Fruit fly (Drosophila melanogaster) whole organism, embryonic: ENCODE measurements around the gene CG4218.

ENCODE experiments used
- Adf1 ChIP-seq: fragments of 200-800 bp; sonication (Bioruptor generic); IDR thresholded peaks from 2 replicates; pipeline ENCODE4 v1.3.6; 2022; ENCODE audit warnings: missing biosample characterization, missing genetic modification characterization
- Awh ChIP-seq: fragments of 200-800 bp; sonication (Bioruptor generic); IDR thresholded peaks from 2 replicates; pipeline ENCODE4, ENCODE4 v1.3.6; 2022; ENCODE audit warnings: missing biosample characterization, missing genetic modification characterization
- BEAF-32 ChIP-seq: fragments of 200-800 bp; sonication (Bioruptor generic); optimal IDR thresholded peaks from 3 replicates; lab custom pipeline; 2017; ENCODE audit warnings: missing biosample characterization, missing genetic modification characterization, mild to moderate bottlenecking, moderate library complexity, missing genetic modification reagents
- Bgb ChIP-seq: fragments of 200-800 bp; sonication (Bioruptor generic); IDR thresholded peaks from 2 replicates; pipeline ENCODE4 v1.3.6; 2022; ENCODE audit warnings: missing biosample characterization, missing genetic modification characterization; ENCODE audit not compliant: partially characterized antibody
- CG10565 ChIP-seq: fragments of 200-800 bp; sonication (Bioruptor generic); optimal IDR thresholded peaks from 3 replicates; lab custom pipeline; 2016; ENCODE audit warnings: missing biosample characterization, mild to moderate bottlenecking, missing genetic modification characterization
- CG11398 ChIP-seq: fragments of 200-800 bp; sonication (Bioruptor generic); optimal IDR thresholded peaks from 2 replicates; lab custom pipeline; 2016; ENCODE audit warnings: missing biosample characterization, missing genetic modification characterization
- CG12744 ChIP-seq: fragments of 200-800 bp; sonication (Bioruptor generic); optimal IDR thresholded peaks from 2 replicates; lab custom pipeline; 2016; ENCODE audit warnings: missing biosample characterization, missing genetic modification characterization
- CG14710 ChIP-seq: fragments of 200-800 bp; sonication (Bioruptor generic); optimal IDR thresholded peaks from 3 replicates; lab custom pipeline; 2019; ENCODE audit warnings: missing biosample characterization, mild to moderate bottlenecking, missing genetic modification characterization, moderate library complexity
- CG14860 ChIP-seq: fragments of 200-800 bp; sonication (Bioruptor generic); IDR thresholded peaks from 3 replicates; pipeline ENCODE4 v1.3.6; 2022; ENCODE audit warnings: missing biosample characterization, missing genetic modification characterization; ENCODE audit not compliant: partially characterized antibody
- CG18619 ChIP-seq: fragments of 200-800 bp; sonication (Bioruptor generic); optimal IDR thresholded peaks from 3 replicates; lab custom pipeline; 2017; ENCODE audit warnings: missing biosample characterization, mild to moderate bottlenecking, missing genetic modification characterization
- CG32532 ChIP-seq: fragments of 200-800 bp; sonication (Bioruptor generic); IDR thresholded peaks from 2 replicates; pipeline ENCODE4 v1.3.6; 2022; ENCODE audit warnings: missing biosample characterization, missing genetic modification characterization
- CG32767 ChIP-seq: fragments of 200-800 bp; sonication (Bioruptor generic); IDR thresholded peaks from 2 replicates; pipeline ENCODE4 v1.3.6; 2022; ENCODE audit warnings: missing biosample characterization, missing genetic modification characterization
- CG32772 ChIP-seq: fragments of 200-800 bp; sonication (Bioruptor generic); IDR thresholded peaks from 2 replicates; pipeline ENCODE4 v1.3.6; 2022; ENCODE audit warnings: missing biosample characterization, missing genetic modification characterization
- CG4328 ChIP-seq: fragments of 200-800 bp; sonication (Bioruptor generic); optimal IDR thresholded peaks from 3 replicates; lab custom pipeline; 2017; ENCODE audit warnings: missing biosample characterization, missing genetic modification reagents, missing genetic modification characterization
- CG4404 ChIP-seq: fragments of 200-800 bp; sonication (Bioruptor generic); IDR thresholded peaks from 2 replicates; pipeline ENCODE4 v1.3.6; 2022; ENCODE audit warnings: missing biosample characterization, missing genetic modification characterization
- CG4617 ChIP-seq: fragments of 200-800 bp; sonication (Bioruptor generic); optimal IDR thresholded peaks from 3 replicates; lab custom pipeline; 2016; ENCODE audit warnings: missing biosample characterization, missing genetic modification characterization, borderline replicate concordance
- CG5245 ChIP-seq: fragments of 200-800 bp; sonication (Bioruptor generic); optimal IDR thresholded peaks from 3 replicates; lab custom pipeline; 2016; ENCODE audit warnings: missing biosample characterization, missing genetic modification characterization
- CG7556 ChIP-seq: fragments of 200-800 bp; sonication (Bioruptor generic); optimal IDR thresholded peaks from 2 replicates; lab custom pipeline; 2017; ENCODE audit warnings: missing biosample characterization, mild to moderate bottlenecking, missing genetic modification characterization
- CG8089 ChIP-seq: fragments of 200-800 bp; sonication (Bioruptor generic); optimal IDR thresholded peaks from 3 replicates; lab custom pipeline; 2016; ENCODE audit warnings: missing biosample characterization, missing genetic modification characterization
- CG8290 ChIP-seq, 3 experiments: fragments of 200-800 bp; sonication (Bioruptor generic); optimal IDR thresholded peaks; 2 replicates each; lab custom pipeline; 2016 to 2019; ENCODE audit warnings: missing biosample characterization in 3 of 3, missing genetic modification characterization in 3 of 3, mild to moderate bottlenecking in 2 of 3, moderate library complexity in 1 of 3
- CG8924 ChIP-seq: fragments of 200-800 bp; optimal IDR thresholded peaks from 3 replicates; lab custom pipeline; 2019; ENCODE audit warnings: missing biosample characterization, mild to moderate bottlenecking, missing genetic modification characterization, moderate library complexity
- CG9876 ChIP-seq: fragments of 200-800 bp; sonication (Bioruptor generic); optimal IDR thresholded peaks from 2 replicates; lab custom pipeline; 2016; ENCODE audit warnings: missing biosample characterization, missing genetic modification characterization
- CHES-1-like ChIP-seq: fragments of 200-800 bp; sonication (Bioruptor generic); optimal IDR thresholded peaks from 2 replicates; lab custom pipeline; 2016; ENCODE audit warnings: missing biosample characterization, missing genetic modification characterization
- D19A ChIP-seq: fragments of 200-800 bp; optimal IDR thresholded peaks from 3 replicates; lab custom pipeline; 2019; ENCODE audit warnings: missing biosample characterization, mild to moderate bottlenecking, missing genetic modification characterization, moderate library complexity
- D19B ChIP-seq: fragments of 200-800 bp; sonication (Bioruptor generic); optimal IDR thresholded peaks from 2 replicates; lab custom pipeline; 2017; ENCODE audit warnings: missing biosample characterization, mild to moderate bottlenecking, missing genetic modification characterization
- Doc2 ChIP-seq: fragments of 200-800 bp; sonication (Bioruptor generic); IDR thresholded peaks from 2 replicates; pipeline ENCODE4 v1.3.6; 2022; ENCODE audit warnings: missing biosample characterization, missing genetic modification characterization
- H2.0 ChIP-seq: fragments of 200-800 bp; sonication (Bioruptor generic); IDR thresholded peaks from 2 replicates; pipeline ENCODE4 v1.3.6; 2022; ENCODE audit warnings: missing biosample characterization, missing genetic modification characterization
- HHEX ChIP-seq: fragments of 200-800 bp; sonication (Bioruptor generic); optimal IDR thresholded peaks from 3 replicates; lab custom pipeline; 2017; ENCODE audit warnings: missing biosample characterization, mild to moderate bottlenecking, missing genetic modification characterization, missing genetic modification reagents
- Jarid2 ChIP-seq: fragments of 200-800 bp; sonication (Bioruptor generic); optimal IDR thresholded peaks from 3 replicates; lab custom pipeline; 2017; ENCODE audit warnings: mild to moderate bottlenecking, missing biosample characterization, missing genetic modification reagents, missing genetic modification characterization
- Poxn ChIP-seq: fragments of 200-800 bp; sonication (Bioruptor generic); IDR thresholded peaks from 2 replicates; pipeline ENCODE4 v1.3.6; 2022; ENCODE audit warnings: missing biosample characterization, missing genetic modification characterization
- Ravus ChIP-seq: fragments of 200-800 bp; sonication (Bioruptor generic); IDR thresholded peaks from 2 replicates; pipeline ENCODE4 v1.3.6; 2022; ENCODE audit warnings: missing biosample characterization, missing genetic modification characterization
- ac ChIP-seq: fragments of 200-800 bp; sonication (Bioruptor generic); optimal IDR thresholded peaks from 3 replicates; lab custom pipeline; 2017; ENCODE audit warnings: missing biosample characterization, mild to moderate bottlenecking, missing genetic modification characterization
- aop ChIP-seq: fragments of 200-800 bp; sonication (Bioruptor generic); IDR thresholded peaks from 2 replicates; pipeline ENCODE4 v1.3.6; 2022; ENCODE audit warnings: missing biosample characterization, missing genetic modification characterization
- ash1 ChIP-seq: fragments of 200-800 bp; sonication (Bioruptor generic); optimal IDR thresholded peaks from 2 replicates; lab custom pipeline; 2018; ENCODE audit warnings: missing biosample characterization, mild to moderate bottlenecking, missing genetic modification characterization
- bowl ChIP-seq: fragments of 200-800 bp; sonication (Bioruptor generic); IDR thresholded peaks from 2 replicates; pipeline ENCODE4 v1.3.6; 2022; ENCODE audit warnings: missing biosample characterization, missing genetic modification characterization
- ci ChIP-seq: fragments of 200-800 bp; sonication (Bioruptor generic); IDR thresholded peaks from 3 replicates; pipeline ENCODE4 v1.3.6; 2022; ENCODE audit warnings: missing biosample characterization, missing genetic modification characterization
- corto ChIP-seq: fragments of 200-800 bp; sonication (Bioruptor generic); optimal IDR thresholded peaks from 2 replicates; lab custom pipeline; 2016; ENCODE audit warnings: missing biosample characterization, mild to moderate bottlenecking, missing genetic modification characterization, moderate library complexity
- crol ChIP-seq: fragments of 200-800 bp; sonication (Bioruptor generic); IDR thresholded peaks from 2 replicates; pipeline ENCODE4 v1.3.6; 2022; ENCODE audit warnings: missing biosample characterization, missing genetic modification characterization
- crp ChIP-seq, 2 experiments: fragments of 200-800 bp; sonication (Bioruptor generic); optimal IDR thresholded peaks; 2 replicates in 1 of 2; 3 replicates in 1 of 2; lab custom pipeline; 2017; ENCODE audit warnings: missing biosample characterization in 2 of 2, missing genetic modification characterization in 2 of 2, mild to moderate bottlenecking in 1 of 2, moderate library complexity in 1 of 2
- cwo ChIP-seq: fragments of 200-800 bp; sonication (Bioruptor generic); optimal IDR thresholded peaks from 3 replicates; lab custom pipeline; 2017; ENCODE audit warnings: missing biosample characterization, missing genetic modification characterization, mild to moderate bottlenecking, moderate library complexity, missing genetic modification reagents
- danr ChIP-seq: fragments of 200-800 bp; sonication (Bioruptor generic); IDR thresholded peaks from 2 replicates; pipeline ENCODE4 v1.3.6; 2022; ENCODE audit warnings: missing biosample characterization, missing genetic modification characterization
- dimm ChIP-seq: fragments of 200-800 bp; sonication (Bioruptor generic); IDR thresholded peaks from 2 replicates; pipeline ENCODE4 v1.3.6; 2022; ENCODE audit warnings: missing biosample characterization, missing genetic modification characterization
- eve ChIP-seq, 2 experiments: fragments of >200 bp; optimal IDR thresholded peaks; 2 replicates each; lab custom pipeline; 2017; ENCODE audit warnings: missing biosample characterization in 2 of 2, missing genetic modification characterization in 2 of 2
- fru ChIP-seq: fragments of >200 bp; optimal IDR thresholded peaks from 2 replicates; lab custom pipeline; 2017
- klu ChIP-seq: fragments of 200-800 bp; sonication (Bioruptor generic); IDR thresholded peaks from 2 replicates; pipeline ENCODE4 v1.3.6; 2022; ENCODE audit warnings: missing biosample characterization, missing genetic modification characterization
- org-1 ChIP-seq: fragments of 200-800 bp; sonication (Bioruptor generic); optimal IDR thresholded peaks from 2 replicates; lab custom pipeline; 2017; ENCODE audit warnings: missing biosample characterization, missing genetic modification characterization
- pum ChIP-seq: fragments of 200-800 bp; sonication (Bioruptor generic); optimal IDR thresholded peaks from 2 replicates; lab custom pipeline; 2016; ENCODE audit warnings: missing biosample characterization, missing genetic modification characterization
- sens ChIP-seq: fragments of 200-800 bp; sonication (Bioruptor generic); peaks from one replicate; lab custom pipeline; 2016; ENCODE audit warnings: missing biosample characterization, missing genetic modification characterization
- tin ChIP-seq: fragments of 200-800 bp; sonication (Bioruptor generic); optimal IDR thresholded peaks from 3 replicates; lab custom pipeline; 2016; ENCODE audit warnings: missing biosample characterization, missing genetic modification characterization
- vnd ChIP-seq: fragments of 200-800 bp; sonication (Bioruptor generic); IDR thresholded peaks from 3 replicates; pipeline ENCODE4 v1.3.6; 2022; ENCODE audit warnings: missing biosample characterization, missing genetic modification characterization; ENCODE audit not compliant: partially characterized antibody

Gene CG4218

dm6 chr2L:14533419-14534253 is 15.3 kb downstream of the CG4218 start (continued):
- TF ChIP-seq H2.0 (GFP tag; lab: Robert Waterston, UW) (no peak), CG14860 (GFP tag; lab: Robert Waterston, UW) (no peak), cwo (GFP tag; lab: Kevin White, UChicago) (no peak), org-1 (GFP tag; lab: Kevin White, UChicago) (no peak), CG9876 (GFP tag; lab: Kevin White, UChicago) (no peak), sens (GFP tag; lab: Kevin White, UChicago) (peak; percentile 67), klu (GFP tag; lab: Robert Waterston, UW) (no peak), ash1 (no peak), crp (GFP tag; optimal IDR thresholded peaks at IDR 0.05; lab: Kevin White, UChicago) (no peak), Poxn (GFP tag; lab: Robert Waterston, UW) (no peak), crol (GFP tag; lab: Robert Waterston, UW) (peak; percentile 80), Doc2 (no peak), CG10565 (GFP tag; lab: Kevin White, UChicago) (no peak), CG32772 (peak; percentile 26; the same call in 1 of the 2 replicates), tin (no peak), CG5245 (GFP tag; lab: Kevin White, UChicago) (no peak), CG4404 (GFP tag; lab: Robert Waterston, UW) (no peak), ac (GFP tag; lab: Kevin White, UChicago) (no peak), BEAF-32 (GFP tag; lab: Kevin White, UChicago) (no peak), Bgb (GFP tag; lab: Robert Waterston, UW) (no peak), fru (lab: Kevin White, UChicago) (no peak), Adf1 (GFP tag; lab: Robert Waterston, UW) (no peak), bowl (GFP tag; lab: Robert Waterston, UW) (no peak), CG14710 (tag; lab: Kevin White, UChicago) (no peak), D19A (tag; lab: Kevin White, UChicago) (no peak), CG8924 (no peak), CG8089 (GFP tag; lab: Kevin White, UChicago) (no peak), CHES-1-like (no peak), vnd (GFP tag; lab: Robert Waterston, UW) (peak; percentile 78), Jarid2 (GFP tag; lab: Kevin White, UChicago) (no peak), aop (GFP tag; lab: Robert Waterston, UW) (no peak), danr (GFP tag; lab: Robert Waterston, UW) (no peak), CG32767 (GFP tag; lab: Robert Waterston, UW) (no peak), eve (GFP tag; optimal IDR thresholded peaks at IDR 0.05; lab: Kevin White, UChicago) (no peak), CG32532 (GFP tag; lab: Robert Waterston, UW) (no peak), CG4328 (GFP tag; lab: Kevin White, UChicago) (no peak), CG7556 (GFP tag; lab: Kevin White, UChicago) (no peak), pum (GFP tag; lab: Kevin White, UChicago) (no peak), ci (0 out of 3 replicates have a peak, but pooled peaks have one; percentile 12), D19B (GFP tag; lab: Kevin White, UChicago) (peak; percentile 13), CG12744 (no peak), corto (no peak), dimm (GFP tag; lab: Robert Waterston, UW) (no peak), HHEX (GFP tag; lab: Kevin White, UChicago) (no peak), Awh (GFP tag; lab: Robert Waterston, UW) (no peak), CG11398 (GFP tag; lab: Kevin White, UChicago) (no peak), CG18619 (no peak), Ravus (GFP tag; lab: Robert Waterston, UW) (no peak), CG8290 (GFP tag; optimal IDR thresholded peaks at IDR 0.05; lab: Kevin White, UChicago) (no peak), CG8290 (tag; optimal IDR thresholded peaks at IDR 0.05; lab: Kevin White, UChicago) (no peak), CG4617 (GFP tag; lab: Kevin White, UChicago) (no peak)
